Worm (Caenorhabditis elegans) whole organism, L2 larva: ENCODE measurements around the gene mct-5.

Experiments used
- C34F6.9 ChIP-seq: fragments of 150-350 bp; optimal IDR thresholded peaks from 2 replicates; lab custom pipeline; 2014; ENCODE audit warnings: missing biosample characterization, missing genetic modification characterization
- F13H6.1 ChIP-seq: sonication (generic microtip); optimal IDR thresholded peaks from 2 replicates; lab custom pipeline; 2016; ENCODE audit warnings: missing genetic modification characterization, missing compliant biosample characterization
- alr-1 ChIP-seq: fragments of 150-350 bp; optimal IDR thresholded peaks from 2 replicates; lab custom pipeline; 2014; ENCODE audit warnings: missing biosample characterization, missing genetic modification characterization
- aly-2 ChIP-seq: fragments of 150-350 bp; optimal IDR thresholded peaks from 2 replicates; lab custom pipeline; 2014; ENCODE audit warnings: missing biosample characterization, missing genetic modification characterization
- blmp-1 ChIP-seq: sonication (generic microtip); optimal IDR thresholded peaks from 2 replicates; lab custom pipeline; 2017; ENCODE audit warnings: missing genetic modification characterization, mild to moderate bottlenecking, missing compliant biosample characterization, antibody characterized with exemption, moderate library complexity; ENCODE audit not compliant: insufficient read depth
- ceh-82 ChIP-seq: fragments of 150-350 bp; optimal IDR thresholded peaks from 2 replicates; lab custom pipeline; 2014; ENCODE audit warnings: missing biosample characterization, missing genetic modification characterization
- crh-2 ChIP-seq: sonication (generic microtip); optimal IDR thresholded peaks from 2 replicates; lab custom pipeline; 2017; ENCODE audit warnings: missing biosample characterization, missing genetic modification characterization
- egl-27 ChIP-seq: sonication (generic microtip); optimal IDR thresholded peaks from 3 replicates; lab custom pipeline; 2017; ENCODE audit warnings: missing biosample characterization, missing genetic modification reagents, missing genetic modification characterization
- fos-1 ChIP-seq: fragments of 150-350 bp; optimal IDR thresholded peaks from 2 replicates; lab custom pipeline; 2014; ENCODE audit warnings: missing biosample characterization, missing genetic modification characterization
- gmeb-1 ChIP-seq: fragments of 150-350 bp; optimal IDR thresholded peaks from 2 replicates; lab custom pipeline; 2014; ENCODE audit warnings: missing biosample characterization, missing genetic modification characterization
- lin-11 ChIP-seq: fragments of 150-350 bp; sonication (generic microtip); optimal IDR thresholded peaks from 2 replicates; lab custom pipeline; 2014; ENCODE audit warnings: missing biosample characterization, missing genetic modification characterization, inconsistent platforms, mixed read lengths
- lin-13 ChIP-seq: fragments of 150-350 bp; optimal IDR thresholded peaks from 2 replicates; lab custom pipeline; 2014; ENCODE audit warnings: missing biosample characterization, missing genetic modification reagents, missing genetic modification characterization
- lsy-2 ChIP-seq, 2 experiments: fragments of 150-350 bp in 1 of 2; sonication (generic microtip) in 1 of 2; optimal IDR thresholded peaks; 2 replicates each; lab custom pipeline; 2014 to 2017; ENCODE audit warnings: missing biosample characterization in 2 of 2, missing genetic modification characterization in 2 of 2
- mab-5 ChIP-seq: fragments of 150-350 bp; optimal IDR thresholded peaks from 2 replicates; lab custom pipeline; 2014; ENCODE audit warnings: missing biosample characterization, missing genetic modification characterization
- mdl-1 ChIP-seq, 2 experiments: fragments of 150-350 bp in 1 of 2; sonication (generic microtip) in 1 of 2; optimal IDR thresholded peaks; 2 replicates each; lab custom pipeline; 2017; ENCODE audit warnings: missing biosample characterization in 2 of 2, missing genetic modification characterization in 2 of 2
- nhr-12 ChIP-seq: fragments of 150-350 bp; optimal IDR thresholded peaks from 2 replicates; lab custom pipeline; 2014; ENCODE audit warnings: missing biosample characterization, missing genetic modification characterization
- nhr-129 ChIP-seq: fragments of 150-350 bp; optimal IDR thresholded peaks from 2 replicates; lab custom pipeline; 2014; ENCODE audit warnings: missing biosample characterization, missing genetic modification characterization
- nhr-21 ChIP-seq: fragments of 150-350 bp; optimal IDR thresholded peaks from 2 replicates; lab custom pipeline; 2014; ENCODE audit warnings: missing biosample characterization, missing genetic modification characterization
- nhr-237 ChIP-seq: fragments of 150-350 bp; optimal IDR thresholded peaks from 2 replicates; lab custom pipeline; 2014; ENCODE audit warnings: missing biosample characterization, missing genetic modification characterization
- nhr-25 ChIP-seq: fragments of 150-350 bp; sonication (generic microtip); optimal IDR thresholded peaks from 3 replicates; lab custom pipeline; 2014; ENCODE audit warnings: missing biosample characterization, missing genetic modification characterization
- nhr-6 ChIP-seq: fragments of 150-350 bp; optimal IDR thresholded peaks from 2 replicates; lab custom pipeline; 2014; ENCODE audit warnings: missing biosample characterization, missing genetic modification characterization
- sem-4 ChIP-seq: fragments of 150-350 bp; optimal IDR thresholded peaks from 2 replicates; lab custom pipeline; 2014; ENCODE audit warnings: missing biosample characterization, missing genetic modification reagents, missing genetic modification characterization
- skn-1 ChIP-seq: sonication (generic microtip); optimal IDR thresholded peaks from 2 replicates; lab custom pipeline; 2017; ENCODE audit warnings: missing biosample characterization, missing genetic modification characterization
- sma-3 ChIP-seq: sonication (generic microtip); optimal IDR thresholded peaks from 2 replicates; lab custom pipeline; 2016; ENCODE audit warnings: missing genetic modification reagents, missing genetic modification characterization, missing compliant biosample characterization
- sma-9 ChIP-seq, 2 experiments: fragments of 150-350 bp in 1 of 2; sonication (generic microtip) in 1 of 2; optimal IDR thresholded peaks; 2 replicates each; lab custom pipeline; 2014 to 2016; ENCODE audit warnings: missing genetic modification characterization in 2 of 2, mild to moderate bottlenecking in 1 of 2, missing biosample characterization in 1 of 2, missing compliant biosample characterization in 1 of 2, missing genetic modification reagents in 1 of 2, moderate library complexity in 1 of 2
- snpc-4 ChIP-seq: fragments of 150-350 bp; optimal IDR thresholded peaks from 2 replicates; lab custom pipeline; 2014; ENCODE audit warnings: missing biosample characterization, missing genetic modification characterization
- ztf-1 ChIP-seq: fragments of 200-800 bp; sonication (Bioruptor generic); conservative IDR thresholded peaks from 2 replicates; pipeline ENCODE4 v1.3.6; 2022; ENCODE audit warnings: missing genetic modification characterization, missing compliant biosample characterization
- ztf-11 ChIP-seq: sonication (generic microtip); optimal IDR thresholded peaks from 2 replicates; lab custom pipeline; 2017; ENCODE audit warnings: missing biosample characterization, missing genetic modification characterization
- ztf-4 ChIP-seq: fragments of 150-350 bp; optimal IDR thresholded peaks from 2 replicates; lab custom pipeline; 2014; ENCODE audit warnings: missing biosample characterization, missing genetic modification characterization

The mct-5 gene

ce11 chrII:7060791-7061190 lies 37.6 kb downstream of the mct-5 start:
- TF ChIP-seq nhr-6 (tag; lab: Kevin White, UChicago), result no peak
- no peak for TF ChIP-seq C34F6.9 (tag; lab: Kevin White, UChicago)
- TF ChIP-seq nhr-237 (tag; lab: Kevin White, UChicago), result no peak
- no peak for TF ChIP-seq sem-4
- peak; percentile 87 for TF ChIP-seq skn-1 (tag; lab: Kevin White, UChicago)
- TF ChIP-seq ztf-1 (GFP tag; lab: Robert Waterston, UW), result no peak
- TF ChIP-seq, all 48 proteins: peak for 1

DNA sequence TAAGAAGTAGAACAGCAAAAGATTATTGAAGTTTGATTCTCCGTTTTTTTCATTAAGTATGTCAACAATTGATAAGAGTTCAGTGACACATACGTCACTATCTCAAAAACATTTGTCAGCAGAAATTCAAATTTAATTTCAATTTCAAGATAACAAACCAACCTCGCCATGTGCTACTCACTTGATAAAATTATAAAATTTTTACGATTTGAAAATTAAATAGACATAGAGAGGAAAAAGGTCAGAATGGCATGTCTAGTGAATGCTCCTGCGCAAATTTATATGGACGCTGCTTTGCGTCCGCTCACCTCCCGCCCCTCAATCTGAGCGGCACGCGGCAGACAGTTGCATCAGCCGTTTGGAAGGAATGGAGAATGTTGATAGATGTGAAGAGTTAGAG lies 38.2 kb downstream of the mct-5 start:
- peak; percentile 65 for TF ChIP-seq sma-9 (GFP tag; optimal IDR thresholded peaks at IDR 0.05; lab: Kevin White, UChicago)
- TF ChIP-seq sma-9 (tag; optimal IDR thresholded peaks at IDR 0.05; lab: Kevin White, UChicago), result no peak
- peak; percentile 92 for TF ChIP-seq skn-1 (tag; lab: Kevin White, UChicago)
- TF ChIP-seq nhr-129, result peak; percentile 76
- no peak for TF ChIP-seq nhr-6 (tag; lab: Kevin White, UChicago)
- peak in 1 of 2 experiments; percentile 7 for TF ChIP-seq lsy-2 (tag; optimal IDR thresholded peaks at IDR 0.05; lab: Kevin White, UChicago)
- TF ChIP-seq C34F6.9 (tag; lab: Kevin White, UChicago), result no peak
- peak; percentile 83 for TF ChIP-seq fos-1 (tag; lab: Kevin White, UChicago)
- TF ChIP-seq sma-3, result peak; percentile 14
- peak; percentile 55 for TF ChIP-seq F13H6.1 (tag; lab: Kevin White, UChicago)
- peak; percentile 58 for TF ChIP-seq crh-2
- TF ChIP-seq gmeb-1, result peak; percentile 29
- no peak for TF ChIP-seq alr-1 (tag; lab: Kevin White, UChicago)
- no peak for TF ChIP-seq nhr-25 (tag; lab: Kevin White, UChicago)
- TF ChIP-seq, all 48 proteins: peak for 9

ce11 chrII:7059274-7059757 lies 39.1 kb downstream of the mct-5 start:
- TF ChIP-seq nhr-21 (tag; lab: Kevin White, UChicago), result peak; percentile 62
- peak in 1 of 2 experiments; percentile 48 for TF ChIP-seq mdl-1 (tag; optimal IDR thresholded peaks at IDR 0.05; lab: Kevin White, UChicago)
- peak; percentile 53 for TF ChIP-seq sma-3
- no peak for TF ChIP-seq lin-11 (tag; lab: Kevin White, UChicago)
- peak; percentile 85 for TF ChIP-seq crh-2
- peak; percentile 89 for TF ChIP-seq skn-1 (tag; lab: Kevin White, UChicago)
- TF ChIP-seq egl-27 (tag; lab: Kevin White, UChicago), result peak; percentile 20
- TF ChIP-seq lsy-2 (tag; optimal IDR thresholded peaks at IDR 0.05; lab: Kevin White, UChicago), result peak in 1 of 2 experiments; percentile 58
- TF ChIP-seq sma-9 (GFP tag; optimal IDR thresholded peaks at IDR 0.05; lab: Kevin White, UChicago), result peak; percentile 95
- TF ChIP-seq sma-9 (tag; optimal IDR thresholded peaks at IDR 0.05; lab: Kevin White, UChicago), result no peak
- TF ChIP-seq ztf-4 (tag; lab: Kevin White, UChicago), result peak; percentile 36
- TF ChIP-seq nhr-25 (tag; lab: Kevin White, UChicago), result peak; percentile 48
- TF ChIP-seq ceh-82 (tag; lab: Kevin White, UChicago), result no peak
- no peak for TF ChIP-seq sem-4
- TF ChIP-seq nhr-129, result peak; percentile 84
- TF ChIP-seq C34F6.9 (tag; lab: Kevin White, UChicago), result no peak
- TF ChIP-seq F13H6.1 (tag; lab: Kevin White, UChicago), result peak; percentile 72
- peak; percentile 11 for TF ChIP-seq lin-13 (GFP tag; lab: Kevin White, UChicago)
- TF ChIP-seq alr-1 (tag; lab: Kevin White, UChicago), result no peak
- TF ChIP-seq nhr-6 (tag; lab: Kevin White, UChicago), result peak; percentile 73
- TF ChIP-seq blmp-1 (tag; lab: Kevin White, UChicago), result peak; percentile 79
- TF ChIP-seq gmeb-1, result peak; percentile 38
- peak; percentile 3 for TF ChIP-seq mab-5 (tag; lab: Kevin White, UChicago)
- peak; percentile 83 for TF ChIP-seq fos-1 (tag; lab: Kevin White, UChicago)
- TF ChIP-seq, all 48 proteins: peak for 18

ce11 chrII:7057860-7058259 lies 40.5 kb downstream of the mct-5 start, which contains the start of gene cth-2:
TSS of gene cth-2 (minus strand) at chrII:7057960.
- TF ChIP-seq nhr-25 (tag; lab: Kevin White, UChicago) (peak; percentile 13), alr-1 (tag; lab: Kevin White, UChicago) (no peak)

ce11 chrII:7056328-7056727 lies 42.1 kb downstream of the mct-5 start:
- no peak for TF ChIP-seq snpc-4 (tag; lab: Kevin White, UChicago)
- no peak for TF ChIP-seq nhr-6 (tag; lab: Kevin White, UChicago)
- TF ChIP-seq ztf-11 (tag; lab: Kevin White, UChicago), result no peak
- TF ChIP-seq sma-9 (GFP tag; optimal IDR thresholded peaks at IDR 0.05; lab: Kevin White, UChicago), result peak; percentile 2
- TF ChIP-seq sma-9 (tag; optimal IDR thresholded peaks at IDR 0.05; lab: Kevin White, UChicago), result no peak
- no peak for TF ChIP-seq nhr-12
- TF ChIP-seq aly-2 (tag; lab: Kevin White, UChicago), result no peak
- no peak for TF ChIP-seq lin-11 (tag; lab: Kevin White, UChicago)
- no peak for TF ChIP-seq egl-27 (tag; lab: Kevin White, UChicago)
